Worm (Caenorhabditis elegans): ENCODE measurements around the gene F59B2.3.
"Not testable (repeated sequence)": the region's sequence is repeated elsewhere in the genome, so short reads cannot be mapped to it uniquely, and the experiment has no call there.

Gene F59B2.3

DNA sequence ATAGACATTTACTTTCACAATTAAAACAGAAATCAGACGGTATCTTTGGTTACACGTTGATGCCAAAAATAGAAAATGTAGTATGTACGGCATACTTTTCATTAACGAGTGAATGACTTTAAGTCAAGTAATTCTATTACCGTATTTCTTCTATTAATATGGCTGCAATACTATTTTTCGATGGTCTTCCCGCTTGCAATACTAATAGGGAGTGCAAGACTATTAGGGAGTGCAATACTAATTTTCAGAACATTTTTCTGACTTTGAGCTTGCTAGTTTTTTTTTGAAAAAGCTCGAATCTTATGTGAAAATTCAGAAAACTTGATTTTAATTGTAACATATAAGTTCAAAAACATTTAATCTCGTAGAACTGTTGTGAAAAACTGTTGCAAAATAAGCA is 9.8 kb downstream of the F59B2.3 start, which contains the start of gene R08D7.7:
TSS of gene R08D7.7 (plus strand) at position 301 of the 400 bp plus-strand sequence.
- not testable (repeated sequence) for TF ChIP-seq Y67H2A.10 (GFP tag; conservative IDR thresholded peaks at IDR 0.05); dpff-1 (tag; optimal IDR thresholded peaks at IDR 0.05); ztf-28 (GFP tag; IDR thresholded peaks at IDR 0.05)

DNA sequence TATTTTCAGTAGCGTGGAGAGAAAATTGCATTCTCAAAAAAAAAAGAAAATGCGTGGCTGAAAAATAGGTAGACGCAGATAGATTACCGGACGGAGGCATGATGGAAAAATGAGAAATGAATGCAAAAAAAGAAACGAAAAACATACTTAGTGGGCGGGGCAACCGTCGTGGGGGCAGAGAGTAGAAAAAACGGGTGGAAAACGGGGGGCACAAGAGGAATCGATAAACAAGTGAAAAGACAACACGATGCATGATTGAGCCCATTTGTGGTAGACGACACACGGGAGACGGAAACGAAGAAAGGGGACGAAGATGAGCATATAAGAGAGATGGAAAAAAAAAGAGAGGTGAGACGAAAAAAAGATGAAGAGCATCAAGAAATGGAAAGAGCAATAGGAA is 11.0 kb downstream of the F59B2.3 start:
- TF ChIP-seq rec-8 (tag; optimal IDR thresholded peaks at IDR 0.05) (no peak), ztf-25 (GFP tag; IDR thresholded peaks at IDR 0.05) (no peak), ceh-58 (GFP tag; IDR thresholded peaks at IDR 0.05) (no peak), hsf-1 (GFP tag; IDR thresholded peaks at IDR 0.05) (0 out of 2 replicates have a peak, but pooled peaks have one; percentile 7), bed-1 (GFP tag; IDR thresholded peaks at IDR 0.05) (no peak), dpl-1 (GFP tag; optimal IDR thresholded peaks at IDR 0.05) (no peak), Y67H2A.10 (GFP tag; conservative IDR thresholded peaks at IDR 0.05) (no peak), K11D2.4 (GFP tag; IDR thresholded peaks at IDR 0.05) (no peak), ztf-26 (tag; optimal IDR thresholded peaks at IDR 0.05) (no peak), C17E4.6 (GFP tag; IDR thresholded peaks at IDR 0.05) (no peak), ceh-40 (GFP tag; IDR thresholded peaks at IDR 0.05) (no peak), unc-62 (GFP tag; optimal IDR thresholded peaks at IDR 0.05) (no peak), lin-35 (GFP tag; optimal IDR thresholded peaks at IDR 0.05) (peak in 1 of 3 experiments; percentile 3)

DNA sequence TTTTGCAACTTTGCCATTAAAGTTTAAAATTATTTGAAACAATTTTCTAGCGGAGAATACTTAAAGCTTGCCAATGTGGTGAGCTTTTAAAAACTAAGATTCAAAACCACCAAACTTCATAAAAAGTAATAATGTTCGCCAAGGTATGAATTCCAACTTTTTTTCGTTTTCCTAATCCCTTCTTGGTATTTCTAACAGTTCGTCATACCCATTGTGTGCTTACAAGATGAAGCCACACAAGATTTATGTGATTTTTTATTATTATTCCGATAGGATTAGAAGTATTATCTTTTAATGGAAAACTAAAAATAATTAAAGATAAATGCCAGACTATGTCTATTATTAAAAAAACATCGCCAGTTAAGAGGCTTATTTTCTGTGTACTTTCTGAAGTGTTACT is 11.5 kb downstream of the F59B2.3 start:
- TF ChIP-seq K12H6.12 (tag; optimal IDR thresholded peaks at IDR 0.05) (no peak), F39B2.1 (GFP tag; IDR thresholded peaks at IDR 0.05) (no peak), madf-6 (GFP tag; IDR thresholded peaks at IDR 0.05) (no peak), ztf-18 (tag; optimal IDR thresholded peaks at IDR 0.05) (no peak), somi-1 (GFP tag; optimal IDR thresholded peaks at IDR 0.05) (no peak), xnd-1 (tag; optimal IDR thresholded peaks at IDR 0.05) (no peak)

DNA sequence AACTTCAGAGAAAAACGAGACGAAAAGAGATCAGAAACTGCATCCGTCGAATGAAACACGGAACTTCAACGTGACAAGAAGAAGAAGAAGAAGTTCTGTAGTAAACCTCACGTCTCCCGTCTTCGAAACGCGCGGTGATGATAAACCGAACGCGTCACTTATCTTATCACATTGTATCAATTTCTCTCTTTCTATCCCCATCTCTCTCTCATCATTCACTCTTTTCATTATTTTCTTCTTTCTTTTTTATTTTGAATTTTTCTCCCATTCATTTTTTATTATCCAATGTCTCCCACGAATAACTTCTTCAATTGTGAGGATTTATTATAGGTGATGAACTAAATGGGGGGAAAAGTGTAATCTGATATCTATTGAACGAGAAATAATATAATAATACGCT is 12.7 kb downstream of the F59B2.3 start:
- TF ChIP-seq cebp-1 (GFP tag; IDR thresholded peaks at IDR 0.05) (no peak), cebp-1 (tag; optimal IDR thresholded peaks at IDR 0.05) (peak; percentile 10), C17E4.6 (GFP tag; IDR thresholded peaks at IDR 0.05) (no peak), ceh-58 (GFP tag; IDR thresholded peaks at IDR 0.05) (no peak), ceh-100 (GFP tag; IDR thresholded peaks at IDR 0.05) (no peak), lsl-1 (GFP tag; optimal IDR thresholded peaks at IDR 0.05) (no peak), lin-40 (tag; optimal IDR thresholded peaks at IDR 0.05) (peak; percentile 61), aptf-2 (GFP tag; conservative IDR thresholded peaks at IDR 0.05) (no peak), akir-1 (GFP tag; optimal IDR thresholded peaks at IDR 0.05) (no peak), somi-1 (GFP tag; optimal IDR thresholded peaks at IDR 0.05) (peak; percentile 73)

DNA sequence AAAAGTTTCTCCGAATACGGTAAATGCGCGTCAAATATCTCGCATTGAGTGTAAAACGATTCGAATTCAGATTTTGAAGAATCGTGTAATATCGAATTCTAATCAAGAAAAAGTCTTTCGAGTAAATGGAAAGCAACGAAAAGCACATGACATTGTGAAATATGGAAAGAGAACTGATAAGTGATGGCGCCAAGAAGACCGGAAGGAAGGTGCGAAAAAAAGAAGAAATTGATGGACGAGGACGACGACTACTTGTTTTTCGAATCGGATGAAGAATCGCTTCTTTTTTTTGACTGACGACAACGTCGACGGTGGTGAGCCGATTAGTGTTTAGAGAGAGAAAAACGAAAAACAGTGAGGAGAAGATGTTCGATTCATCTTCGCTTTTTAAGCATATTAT is 13.6 kb downstream of the F59B2.3 start:
- TF ChIP-seq zim-3 (tag; optimal IDR thresholded peaks at IDR 0.05), result no peak
- TF ChIP-seq ceh-40 (GFP tag; IDR thresholded peaks at IDR 0.05), result no peak
- peak; percentile 68 for TF ChIP-seq nhr-80 (tag; optimal IDR thresholded peaks at IDR 0.05)
- TF ChIP-seq chd-7 (tag; optimal IDR thresholded peaks at IDR 0.05), result no peak
- TF ChIP-seq cebp-1 (GFP tag; IDR thresholded peaks at IDR 0.05), result no peak
- TF ChIP-seq cebp-1 (tag; optimal IDR thresholded peaks at IDR 0.05), result peak; percentile 62

DNA sequence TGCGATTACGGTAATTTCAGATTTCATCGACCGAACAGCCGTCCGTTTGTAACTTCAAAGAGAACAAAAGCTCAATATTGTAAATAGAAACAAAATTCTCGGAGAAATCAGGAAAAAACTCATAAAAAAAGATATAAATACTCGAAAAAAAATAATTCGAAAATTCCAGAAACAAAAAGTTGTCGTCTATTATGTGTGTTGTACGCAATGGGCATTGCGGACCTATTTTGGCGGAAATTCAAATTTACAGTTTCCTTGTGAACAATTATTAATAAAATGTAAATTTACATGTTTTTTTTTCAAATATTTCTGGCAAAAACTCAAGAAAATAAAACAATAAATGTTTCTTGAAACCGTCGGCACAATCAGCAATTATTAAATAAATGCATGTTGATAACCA is 14.1 kb downstream of the F59B2.3 start:
- peak; percentile 58 for TF ChIP-seq efl-1 (GFP tag; optimal IDR thresholded peaks at IDR 0.05)
- TF ChIP-seq lsl-1 (GFP tag; optimal IDR thresholded peaks at IDR 0.05), result peak; percentile 31
- peak; percentile 89 for TF ChIP-seq lin-54 (GFP tag; optimal IDR thresholded peaks at IDR 0.05)
- TF ChIP-seq F10E7.11 (tag; optimal IDR thresholded peaks at IDR 0.05), result no peak
- TF ChIP-seq dpl-1 (GFP tag; optimal IDR thresholded peaks at IDR 0.05), result peak; percentile 52
- TF ChIP-seq hlh-12 (tag; optimal IDR thresholded peaks at IDR 0.05), result no peak
- TF ChIP-seq F23B12.7 (tag; optimal IDR thresholded peaks at IDR 0.05; ENCODE audit: insufficient read depth), result peak; percentile 0
- TF ChIP-seq somi-1 (GFP tag; optimal IDR thresholded peaks at IDR 0.05), result no peak
- 0 out of 2 replicates have a peak, but pooled peaks have one; percentile 45 for TF ChIP-seq madf-6 (GFP tag; IDR thresholded peaks at IDR 0.05)
- TF ChIP-seq lsy-27 (tag; optimal IDR thresholded peaks at IDR 0.05; ENCODE audit: borderline replicate concordance, insufficient read depth), result no peak
- peak; percentile 36; the same call in 1 of the 2 replicates for TF ChIP-seq D2030.7 (GFP tag; IDR thresholded peaks at IDR 0.05)
- TF ChIP-seq sea-2 (GFP tag; IDR thresholded peaks at IDR 0.05), result no peak
- no peak for TF ChIP-seq ets-4 (GFP tag; optimal IDR thresholded peaks at IDR 0.05)

Data from whole organism, young adult.